Fruit fly (Drosophila melanogaster) whole organism, embryonic: Measurements from ENCODE around the gene L2HGDH.
A peak's percentile ranks its signal among the peaks of the same experiment; 100 is the strongest.

Source experiments
- B-H2 ChIP-seq: fragments of 200-800 bp; sonication (Bioruptor generic); optimal IDR thresholded peaks from 2 replicates; lab custom pipeline; 2018; ENCODE audit warnings: missing biosample characterization, mild to moderate bottlenecking, missing genetic modification characterization
- CG10654 ChIP-seq: fragments of 200-800 bp; sonication (Bioruptor generic); optimal IDR thresholded peaks from 2 replicates; lab custom pipeline; 2016; ENCODE audit warnings: missing biosample characterization, missing genetic modification characterization
- CG14667 ChIP-seq: fragments of 200-800 bp; sonication (Bioruptor generic); IDR thresholded peaks from 2 replicates; pipeline ENCODE4 v1.3.6; 2022; ENCODE audit warnings: missing biosample characterization, missing genetic modification characterization
- CG14710 ChIP-seq: fragments of 200-800 bp; sonication (Bioruptor generic); optimal IDR thresholded peaks from 3 replicates; lab custom pipeline; 2019; ENCODE audit warnings: missing biosample characterization, mild to moderate bottlenecking, missing genetic modification characterization, moderate library complexity
- CG1529 ChIP-seq: fragments of 200-800 bp; sonication (Bioruptor generic); optimal IDR thresholded peaks from 3 replicates; lab custom pipeline; 2018; ENCODE audit warnings: missing biosample characterization, missing genetic modification characterization
- CG1603 ChIP-seq: fragments of 200-800 bp; sonication (Bioruptor generic); optimal IDR thresholded peaks from 2 replicates; lab custom pipeline; 2019; ENCODE audit warnings: missing biosample characterization, mild to moderate bottlenecking, missing genetic modification characterization, moderate library complexity
- CG17361 ChIP-seq: fragments of 200-800 bp; sonication (Bioruptor generic); IDR thresholded peaks from 3 replicates; pipeline ENCODE4 v1.3.6; 2022; ENCODE audit warnings: missing biosample characterization, missing genetic modification characterization
- CG17912 ChIP-seq: fragments of 200-800 bp; sonication (Bioruptor generic); optimal IDR thresholded peaks from 2 replicates; lab custom pipeline; 2018; ENCODE audit warnings: missing biosample characterization, mild to moderate bottlenecking, missing genetic modification characterization
- CG2712 ChIP-seq: fragments of 200-800 bp; optimal IDR thresholded peaks from 3 replicates; lab custom pipeline; 2019; ENCODE audit warnings: missing biosample characterization, mild to moderate bottlenecking, missing genetic modification characterization, moderate library complexity
- CG2889 ChIP-seq: fragments of 200-800 bp; sonication (Bioruptor generic); IDR thresholded peaks from 3 replicates; pipeline ENCODE4 v1.3.6; 2022; ENCODE audit warnings: missing biosample characterization, missing genetic modification characterization
- CG42726 ChIP-seq: fragments of 200-800 bp; sonication (Bioruptor generic); IDR thresholded peaks from 2 replicates; pipeline ENCODE4 v1.3.6; 2022; ENCODE audit warnings: missing biosample characterization, missing genetic modification characterization; ENCODE audit not compliant: partially characterized antibody
- CG4360 ChIP-seq: fragments of 200-800 bp; sonication (Bioruptor generic); IDR thresholded peaks from 2 replicates; pipeline ENCODE4 v1.3.6; 2022; ENCODE audit warnings: missing biosample characterization, missing genetic modification characterization
- CG43689 ChIP-seq: fragments of 200-800 bp; sonication (Bioruptor generic); IDR thresholded peaks from 2 replicates; pipeline ENCODE4 v1.3.6; 2022; ENCODE audit warnings: missing biosample characterization, missing genetic modification characterization
- CG4424 ChIP-seq: fragments of 200-800 bp; sonication (Bioruptor generic); optimal IDR thresholded peaks from 3 replicates; lab custom pipeline; 2016; ENCODE audit warnings: missing biosample characterization, missing genetic modification characterization
- CG6791 ChIP-seq: fragments of 200-800 bp; sonication (Bioruptor generic); IDR thresholded peaks from 3 replicates; pipeline ENCODE4 v1.3.6; 2022; ENCODE audit warnings: missing biosample characterization, missing genetic modification characterization; ENCODE audit not compliant: partially characterized antibody
- CG7556 ChIP-seq: fragments of 200-800 bp; sonication (Bioruptor generic); optimal IDR thresholded peaks from 2 replicates; lab custom pipeline; 2017; ENCODE audit warnings: missing biosample characterization, mild to moderate bottlenecking, missing genetic modification characterization
- CG7745 ChIP-seq: fragments of 200-800 bp; sonication (Bioruptor generic); optimal IDR thresholded peaks from 2 replicates; lab custom pipeline; 2018; ENCODE audit warnings: missing biosample characterization, mild to moderate bottlenecking, missing genetic modification characterization, moderate library complexity
- CG9437 ChIP-seq: fragments of 200-800 bp; sonication (Bioruptor generic); optimal IDR thresholded peaks from 2 replicates; lab custom pipeline; 2018; ENCODE audit warnings: missing biosample characterization, mild to moderate bottlenecking, missing genetic modification characterization
- CG9932 ChIP-seq: fragments of 200-800 bp; sonication (Bioruptor generic); IDR thresholded peaks from 2 replicates; pipeline ENCODE4 v1.3.6; 2022; ENCODE audit warnings: missing biosample characterization, missing genetic modification characterization
- Deaf1 ChIP-seq: fragments of 200-800 bp; optimal IDR thresholded peaks from 3 replicates; lab custom pipeline; 2019; ENCODE audit warnings: missing biosample characterization, mild to moderate bottlenecking, missing genetic modification characterization, moderate library complexity
- GATAe ChIP-seq: fragments of 200-800 bp; sonication (Bioruptor generic); conservative IDR thresholded peaks from 2 replicates; pipeline ENCODE4 v1.3.6; 2022; ENCODE audit warnings: missing biosample characterization, missing genetic modification characterization
- HLHmδ ChIP-seq: fragments of 200-800 bp; sonication (Bioruptor generic); optimal IDR thresholded peaks from 2 replicates; lab custom pipeline; 2018; ENCODE audit warnings: missing biosample characterization, mild to moderate bottlenecking, missing genetic modification characterization, moderate library complexity
- HmgD ChIP-seq: fragments of 200-800 bp; sonication (Bioruptor generic); optimal IDR thresholded peaks from 3 replicates; lab custom pipeline; 2016; ENCODE audit warnings: missing biosample characterization, missing genetic modification characterization
- Hmx ChIP-seq: fragments of 200-800 bp; sonication (Bioruptor generic); optimal IDR thresholded peaks from 2 replicates; lab custom pipeline; 2016; ENCODE audit warnings: missing biosample characterization, missing genetic modification characterization
- Hr39 ChIP-seq: fragments of >200 bp; optimal IDR thresholded peaks from 2 replicates; lab custom pipeline; 2017
- NC2α ChIP-seq: fragments of 200-800 bp; sonication (Bioruptor generic); optimal IDR thresholded peaks from 2 replicates; lab custom pipeline; 2016; ENCODE audit warnings: missing biosample characterization, missing genetic modification characterization
- Nf-YB ChIP-seq: fragments of 200-800 bp; sonication (Bioruptor generic); optimal IDR thresholded peaks from 3 replicates; lab custom pipeline; 2019; ENCODE audit warnings: missing biosample characterization, mild to moderate bottlenecking, missing genetic modification characterization, moderate library complexity
- Oli ChIP-seq: fragments of 200-800 bp; sonication (Bioruptor generic); optimal IDR thresholded peaks from 2 replicates; lab custom pipeline; 2018; ENCODE audit warnings: missing biosample characterization, mild to moderate bottlenecking, missing genetic modification characterization, moderate library complexity
- Xbp1 ChIP-seq: fragments of 200-800 bp; sonication (Bioruptor generic); optimal IDR thresholded peaks from 3 replicates; lab custom pipeline; 2016; ENCODE audit warnings: missing biosample characterization, mild to moderate bottlenecking, missing genetic modification characterization
- aop ChIP-seq: fragments of 200-800 bp; sonication (Bioruptor generic); IDR thresholded peaks from 2 replicates; pipeline ENCODE4 v1.3.6; 2022; ENCODE audit warnings: missing biosample characterization, missing genetic modification characterization
- ara ChIP-seq: fragments of 200-800 bp; sonication (Bioruptor generic); IDR thresholded peaks from 2 replicates; pipeline ENCODE4 v1.3.6; 2022; ENCODE audit warnings: missing biosample characterization, missing genetic modification characterization
- bab2 ChIP-seq: fragments of 200-800 bp; sonication (Bioruptor generic); optimal IDR thresholded peaks from 2 replicates; lab custom pipeline; 2016; ENCODE audit warnings: missing biosample characterization, missing genetic modification characterization
- cas ChIP-seq: fragments of 200-800 bp; sonication (Bioruptor generic); IDR thresholded peaks from 2 replicates; pipeline ENCODE4 v1.3.6; 2022; ENCODE audit warnings: missing biosample characterization, missing genetic modification characterization
- cato ChIP-seq: fragments of 200-800 bp; sonication (Bioruptor generic); optimal IDR thresholded peaks from 2 replicates; lab custom pipeline; 2016; ENCODE audit warnings: missing biosample characterization, missing genetic modification characterization, borderline replicate concordance
- caup ChIP-seq: fragments of 200-800 bp; sonication (Bioruptor generic); optimal IDR thresholded peaks from 3 replicates; lab custom pipeline; 2017; ENCODE audit warnings: missing biosample characterization, mild to moderate bottlenecking, missing genetic modification characterization, moderate library complexity; ENCODE audit not compliant: severe bottlenecking
- ham ChIP-seq: fragments of 200-800 bp; sonication (Bioruptor generic); IDR thresholded peaks from 2 replicates; pipeline ENCODE4 v1.3.6; 2022; ENCODE audit warnings: missing biosample characterization, missing genetic modification characterization
- hth ChIP-seq: fragments of >200 bp; optimal IDR thresholded peaks from 2 replicates; lab custom pipeline; 2017; ENCODE audit warnings: inconsistent platforms
- maf-S ChIP-seq: fragments of 200-800 bp; sonication (Bioruptor generic); optimal IDR thresholded peaks from 2 replicates; lab custom pipeline; 2016; ENCODE audit warnings: missing biosample characterization, missing genetic modification characterization
- p53 ChIP-seq: fragments of 200-800 bp; sonication (Bioruptor generic); optimal IDR thresholded peaks from 2 replicates; lab custom pipeline; 2016; ENCODE audit warnings: missing biosample characterization, missing genetic modification characterization
- pum ChIP-seq: fragments of 200-800 bp; sonication (Bioruptor generic); optimal IDR thresholded peaks from 2 replicates; lab custom pipeline; 2016; ENCODE audit warnings: missing biosample characterization, missing genetic modification characterization
- rib ChIP-seq: fragments of 200-800 bp; sonication (Bioruptor generic); IDR thresholded peaks from 2 replicates; pipeline ENCODE4 v1.3.6; 2022; ENCODE audit warnings: missing biosample characterization, missing genetic modification characterization
- sens-2 ChIP-seq: fragments of 200-800 bp; sonication (Bioruptor generic); IDR thresholded peaks from 2 replicates; pipeline ENCODE4 v1.3.6; 2022; ENCODE audit warnings: missing biosample characterization, missing genetic modification characterization
- sima ChIP-seq: fragments of 200-800 bp; sonication (Bioruptor generic); optimal IDR thresholded peaks from 2 replicates; lab custom pipeline; 2016; ENCODE audit warnings: missing biosample characterization, missing genetic modification characterization
- sr ChIP-seq: fragments of 200-800 bp; sonication (Bioruptor generic); IDR thresholded peaks from 3 replicates; pipeline ENCODE4 v1.3.6; 2022; ENCODE audit warnings: missing biosample characterization, missing genetic modification characterization
- ssp ChIP-seq: fragments of 200-800 bp; sonication (Bioruptor generic); IDR thresholded peaks from 2 replicates; pipeline ENCODE4 v1.3.6; 2022; ENCODE audit warnings: missing biosample characterization, missing genetic modification characterization
- sug ChIP-seq: fragments of 200-800 bp; optimal IDR thresholded peaks from 2 replicates; lab custom pipeline; 2019; ENCODE audit warnings: missing biosample characterization, mild to moderate bottlenecking, missing genetic modification characterization, moderate library complexity
- tio ChIP-seq: fragments of 200-800 bp; sonication (Bioruptor generic); optimal IDR thresholded peaks from 2 replicates; lab custom pipeline; 2017; ENCODE audit warnings: missing biosample characterization, missing genetic modification characterization, inconsistent platforms
- unc-4 ChIP-seq: fragments of 200-800 bp; sonication (Bioruptor generic); IDR thresholded peaks from 2 replicates; pipeline ENCODE4 v1.3.6; 2022; ENCODE audit warnings: missing biosample characterization, missing genetic modification characterization; ENCODE audit not compliant: partially characterized antibody
- usp ChIP-seq: fragments of >200 bp; optimal IDR thresholded peaks from 2 replicates; lab custom pipeline; 2017; ENCODE audit warnings: missing biosample characterization, missing genetic modification characterization
- zen ChIP-seq: fragments of 200-800 bp; sonication (Bioruptor generic); optimal IDR thresholded peaks from 3 replicates; lab custom pipeline; 2018; ENCODE audit warnings: missing biosample characterization, mild to moderate bottlenecking, missing genetic modification characterization, moderate library complexity

The L2HGDH gene

dm6 chr2L:19021278-19022220 is 47.3 kb upstream of the L2HGDH start (continued):
- no peak for TF ChIP-seq CG7745 (tag; lab: Kevin White, UChicago)
- TF ChIP-seq hth, result no peak
- peak; percentile 83 for TF ChIP-seq B-H2 (GFP tag; lab: Kevin White, UChicago)
- TF ChIP-seq GATAe (GFP tag; lab: Robert Waterston, UW), result no peak
- no peak for TF ChIP-seq CG4360 (GFP tag; lab: Robert Waterston, UW)
- TF ChIP-seq caup (GFP tag; lab: Kevin White, UChicago), result peak; percentile 74
- TF ChIP-seq pum (GFP tag; lab: Kevin White, UChicago), result peak; percentile 35
- TF ChIP-seq aop (GFP tag; lab: Robert Waterston, UW), result no peak
- TF ChIP-seq CG6791 (GFP tag; lab: Robert Waterston, UW), result no peak
- TF ChIP-seq CG9437 (GFP tag; lab: Kevin White, UChicago), result peak; percentile 76
- TF ChIP-seq sima (GFP tag; lab: Kevin White, UChicago), result no peak
- TF ChIP-seq CG1529 (GFP tag; lab: Kevin White, UChicago), result peak; percentile 85
- no peak for TF ChIP-seq sr (GFP tag; lab: Robert Waterston, UW)
- TF ChIP-seq Oli (tag; lab: Kevin White, UChicago), result peak; percentile 88
- no peak for TF ChIP-seq Hmx (GFP tag; lab: Kevin White, UChicago)
- peak; percentile 39 for TF ChIP-seq CG10654 (GFP tag; lab: Kevin White, UChicago)
- TF ChIP-seq unc-4, result no peak
- no peak for TF ChIP-seq HLHmδ (GFP tag; lab: Kevin White, UChicago)
- TF ChIP-seq p53 (GFP tag; lab: Kevin White, UChicago), result no peak
- TF ChIP-seq CG2712 (tag; lab: Kevin White, UChicago), result peak; percentile 82
- TF ChIP-seq CG14667 (GFP tag; lab: Robert Waterston, UW), result peak; percentile 36
- peak; percentile 4 for TF ChIP-seq zen (tag; lab: Kevin White, UChicago)
- TF ChIP-seq NC2α (GFP tag; lab: Kevin White, UChicago), result no peak
- peak; percentile 67 for TF ChIP-seq tio (GFP tag; lab: Kevin White, UChicago)
- TF ChIP-seq cas (GFP tag; lab: Robert Waterston, UW), result no peak; the same call in 1 of the 2 replicates
- TF ChIP-seq CG9932 (GFP tag; lab: Robert Waterston, UW), result peak; percentile 62
- no peak for TF ChIP-seq maf-S (GFP tag; lab: Kevin White, UChicago)
- TF ChIP-seq ham (GFP tag; lab: Robert Waterston, UW), result no peak
- TF ChIP-seq sens-2 (GFP tag; lab: Robert Waterston, UW), result peak; percentile 22; the same call in 1 of the 2 replicates
- peak; percentile 49; the same call in 1 of the 2 replicates for TF ChIP-seq ara (GFP tag; lab: Robert Waterston, UW)
- peak; percentile 51 for TF ChIP-seq ssp (GFP tag; lab: Robert Waterston, UW)
- TF ChIP-seq Deaf1 (tag; lab: Kevin White, UChicago), result peak; percentile 63
- peak; percentile 39 for TF ChIP-seq bab2
- no peak; the same call in 1 of the 2 replicates for TF ChIP-seq rib (GFP tag; lab: Robert Waterston, UW)
- peak; percentile 93 for TF ChIP-seq CG7556 (GFP tag; lab: Kevin White, UChicago)
- TF ChIP-seq CG4424 (GFP tag; lab: Kevin White, UChicago), result peak; percentile 54
- TF ChIP-seq CG42726 (GFP tag; lab: Robert Waterston, UW), result no peak
- peak; percentile 53 for TF ChIP-seq CG1603 (tag; lab: Kevin White, UChicago)
- peak; percentile 88 for TF ChIP-seq CG17361 (GFP tag; lab: Robert Waterston, UW)
- peak; percentile 69 for TF ChIP-seq Xbp1 (GFP tag; lab: Kevin White, UChicago)
- TF ChIP-seq CG14710, result peak; percentile 56
- no peak for TF ChIP-seq CG17912
- TF ChIP-seq usp (GFP tag; lab: Kevin White, UChicago), result no peak
- TF ChIP-seq cato (GFP tag; lab: Kevin White, UChicago), result peak; percentile 40
- peak; percentile 31; the same call in 1 of the 2 replicates for TF ChIP-seq CG43689 (GFP tag; lab: Robert Waterston, UW)
- TF ChIP-seq sug (tag; lab: Kevin White, UChicago), result peak; percentile 85
- TF ChIP-seq HmgD, result no peak
- TF ChIP-seq Nf-YB (GFP tag; lab: Kevin White, UChicago), result peak; percentile 58
- peak; percentile 38; the same call in 1 of the 3 replicates for TF ChIP-seq CG2889 (GFP tag; lab: Robert Waterston, UW)
- TF ChIP-seq Hr39 (lab: Kevin White, UChicago), result no peak
